Worm (Caenorhabditis elegans) whole organism, L3 larva: ENCODE results near the gene rgr-1.

Experiments
- ZK546.5 ChIP-seq: sonication (generic microtip); optimal IDR thresholded peaks from 2 replicates; lab custom pipeline; 2017; ENCODE audit warnings: missing biosample characterization, missing genetic modification characterization
- ama-1 ChIP-seq: fragments of 150-350 bp; optimal IDR thresholded peaks from 2 replicates; lab custom pipeline; 2018
- ceh-16 ChIP-seq: sonication (generic microtip); optimal IDR thresholded peaks from 2 replicates; lab custom pipeline; 2017; ENCODE audit warnings: missing biosample characterization, missing genetic modification characterization
- ceh-28 ChIP-seq: fragments of 150-350 bp; optimal IDR thresholded peaks from 2 replicates; lab custom pipeline; 2014; ENCODE audit warnings: missing biosample characterization, missing genetic modification reagents, missing genetic modification characterization
- ceh-82 ChIP-seq: fragments of 150-350 bp; optimal IDR thresholded peaks from 2 replicates; lab custom pipeline; 2014; ENCODE audit warnings: missing biosample characterization, missing genetic modification characterization
- ceh-9 ChIP-seq: sonication (generic microtip); optimal IDR thresholded peaks from 2 replicates; lab custom pipeline; 2018; ENCODE audit warnings: missing biosample characterization, missing genetic modification characterization
- daf-12 ChIP-seq: fragments of 150-350 bp; optimal IDR thresholded peaks from 2 replicates; lab custom pipeline; 2014; ENCODE audit warnings: missing biosample characterization, missing genetic modification reagents, missing genetic modification characterization
- egl-27 ChIP-seq: sonication (generic microtip); optimal IDR thresholded peaks from 4 replicates; lab custom pipeline; 2017; ENCODE audit warnings: missing biosample characterization, missing genetic modification reagents, missing genetic modification characterization
- egl-5 ChIP-seq: fragments of 150-350 bp; optimal IDR thresholded peaks from 2 replicates; lab custom pipeline; 2017; ENCODE audit warnings: missing biosample characterization, missing genetic modification reagents, missing genetic modification characterization, inconsistent platforms
- elt-1 ChIP-seq: fragments of 150-350 bp; optimal IDR thresholded peaks from 2 replicates; lab custom pipeline; 2014; ENCODE audit warnings: missing biosample characterization, missing genetic modification characterization
- elt-2 ChIP-seq: sonication (generic microtip); optimal IDR thresholded peaks from 2 replicates; lab custom pipeline; 2016; ENCODE audit warnings: missing genetic modification reagents, mild to moderate bottlenecking, missing genetic modification characterization, missing compliant biosample characterization
- elt-3 ChIP-seq, 3 experiments: fragments of 150-350 bp in 1 of 3; sonication (generic microtip) in 2 of 3; optimal IDR thresholded peaks; 2 replicates in 2 of 3; 4 replicates in 1 of 3; lab custom pipeline; 2014 to 2017; ENCODE audit warnings: missing biosample characterization in 3 of 3, missing genetic modification characterization in 3 of 3
- eor-1 ChIP-seq, 2 experiments: fragments of 150-350 bp; optimal IDR thresholded peaks; 2 replicates each; lab custom pipeline; 2014 to 2018; ENCODE audit warnings: missing biosample characterization in 2 of 2, missing genetic modification characterization in 2 of 2
- fkh-10 ChIP-seq: sonication (generic microtip); optimal IDR thresholded peaks from 2 replicates; lab custom pipeline; 2017; ENCODE audit warnings: missing biosample characterization, missing genetic modification reagents, missing genetic modification characterization
- fos-1 ChIP-seq: fragments of 150-350 bp; optimal IDR thresholded peaks from 2 replicates; lab custom pipeline; 2014; ENCODE audit warnings: missing biosample characterization, missing genetic modification characterization
- jun-1 ChIP-seq: fragments of 150-350 bp; optimal IDR thresholded peaks from 2 replicates; lab custom pipeline; 2014; ENCODE audit warnings: missing biosample characterization, missing genetic modification reagents, missing genetic modification characterization
- lin-39 ChIP-seq: fragments of 150-350 bp; optimal IDR thresholded peaks from 2 replicates; lab custom pipeline; 2018; ENCODE audit warnings: missing biosample characterization, missing genetic modification reagents, missing genetic modification characterization
- lsy-12 ChIP-seq: sonication (generic microtip); optimal IDR thresholded peaks from 2 replicates; lab custom pipeline; 2016; ENCODE audit warnings: mild to moderate bottlenecking, missing genetic modification characterization, missing compliant biosample characterization
- mml-1 ChIP-seq: fragments of 150-350 bp; sonication (generic microtip); optimal IDR thresholded peaks from 3 replicates; lab custom pipeline; 2014; ENCODE audit warnings: missing biosample characterization, missing genetic modification characterization
- nfya-1 ChIP-seq: sonication (generic microtip); optimal IDR thresholded peaks from 2 replicates; lab custom pipeline; 2017; ENCODE audit warnings: missing genetic modification characterization, mild to moderate bottlenecking, missing compliant biosample characterization, antibody characterized with exemption, moderate library complexity; ENCODE audit not compliant: insufficient read depth
- nhr-237 ChIP-seq: fragments of 150-350 bp; optimal IDR thresholded peaks from 2 replicates; lab custom pipeline; 2014; ENCODE audit warnings: missing biosample characterization, missing genetic modification characterization
- nhr-25 ChIP-seq: sonication (generic microtip); optimal IDR thresholded peaks from 2 replicates; lab custom pipeline; 2017; ENCODE audit warnings: missing biosample characterization, missing genetic modification characterization
- nhr-28 ChIP-seq: fragments of 150-350 bp; optimal IDR thresholded peaks from 2 replicates; lab custom pipeline; 2014; ENCODE audit warnings: missing biosample characterization, missing genetic modification characterization
- nhr-67 ChIP-seq: fragments of 150-350 bp; optimal IDR thresholded peaks from 2 replicates; lab custom pipeline; 2014; ENCODE audit warnings: missing biosample characterization, missing genetic modification characterization
- nhr-76 ChIP-seq: fragments of 150-350 bp; sonication (generic microtip); optimal IDR thresholded peaks from 5 replicates; lab custom pipeline; 2014; ENCODE audit warnings: missing biosample characterization, missing genetic modification characterization
- pha-4 ChIP-seq: fragments of 150-350 bp; optimal IDR thresholded peaks from 2 replicates; lab custom pipeline; 2014; ENCODE audit warnings: missing biosample characterization, missing genetic modification reagents, missing genetic modification characterization
- pqm-1 ChIP-seq: fragments of 150-350 bp; optimal IDR thresholded peaks from 2 replicates; lab custom pipeline; 2017; ENCODE audit warnings: missing biosample characterization, missing genetic modification characterization, inconsistent platforms
- sea-2 ChIP-seq: fragments of 150-350 bp; sonication (generic microtip); optimal IDR thresholded peaks from 4 replicates; lab custom pipeline; 2014; ENCODE audit warnings: missing biosample characterization, missing genetic modification reagents, missing genetic modification characterization
- snpc-4 ChIP-seq: fragments of 150-350 bp; optimal IDR thresholded peaks from 2 replicates; lab custom pipeline; 2014; ENCODE audit warnings: missing biosample characterization, missing genetic modification characterization
- tbx-2 ChIP-seq: sonication (generic microtip); optimal IDR thresholded peaks from 2 replicates; lab custom pipeline; 2016; ENCODE audit warnings: mild to moderate bottlenecking, missing genetic modification characterization, missing compliant biosample characterization
- unc-39 ChIP-seq: sonication (generic microtip); optimal IDR thresholded peaks from 4 replicates; lab custom pipeline; 2017; ENCODE audit warnings: missing biosample characterization, missing genetic modification characterization
- zag-1 ChIP-seq: fragments of 150-350 bp; optimal IDR thresholded peaks from 2 replicates; lab custom pipeline; 2014; ENCODE audit warnings: missing biosample characterization, missing genetic modification characterization
- ztf-11 ChIP-seq: fragments of 150-350 bp; optimal IDR thresholded peaks from 2 replicates; lab custom pipeline; 2014; ENCODE audit warnings: missing biosample characterization, missing genetic modification characterization

The rgr-1 gene

DNA sequence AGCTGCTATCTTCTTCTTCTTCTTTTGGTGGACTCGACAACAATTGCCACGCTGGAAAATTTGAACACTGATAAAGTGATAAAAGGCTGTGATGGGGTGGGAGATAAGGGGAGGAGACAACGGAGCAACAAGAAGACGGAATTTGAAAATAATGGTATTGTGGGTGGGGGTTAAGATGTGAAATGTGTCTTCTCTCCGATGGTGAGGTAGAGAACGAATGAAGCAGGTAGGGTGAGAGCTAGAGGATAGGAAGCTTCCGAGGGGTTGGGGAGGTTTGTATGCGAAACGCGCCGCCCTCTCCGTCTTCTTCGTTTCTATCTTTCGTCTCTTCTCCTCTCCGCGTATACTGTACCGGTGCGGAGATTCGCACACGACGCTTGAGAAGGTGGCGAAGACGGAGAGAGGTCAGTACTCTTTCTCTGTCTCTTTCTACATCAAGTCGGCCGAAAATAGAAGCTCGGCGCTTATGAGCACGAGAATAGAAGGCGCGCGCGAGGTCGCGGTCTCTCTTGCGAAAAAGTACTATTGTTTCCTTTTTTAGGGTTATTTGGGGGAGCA is 38.0 kb upstream of the rgr-1 start, which contains the start of gene chtb-1:
TSS of gene chtb-1 (minus strand) at position 51 of the 558 bp plus-strand sequence.
- TF ChIP-seq nfya-1 (no peak), ceh-28 (tag; lab: Kevin White, UChicago) (no peak), egl-5 (tag; lab: Kevin White, UChicago) (no peak), elt-1 (tag; lab: Kevin White, UChicago) (no peak), unc-39 (tag; lab: Kevin White, UChicago) (no peak), fos-1 (tag; lab: Kevin White, UChicago) (no peak), eor-1 (tag; optimal IDR thresholded peaks at IDR 0.05; lab: Kevin White, UChicago) (no peak), nhr-237 (tag; lab: Kevin White, UChicago) (no peak)

DNA sequence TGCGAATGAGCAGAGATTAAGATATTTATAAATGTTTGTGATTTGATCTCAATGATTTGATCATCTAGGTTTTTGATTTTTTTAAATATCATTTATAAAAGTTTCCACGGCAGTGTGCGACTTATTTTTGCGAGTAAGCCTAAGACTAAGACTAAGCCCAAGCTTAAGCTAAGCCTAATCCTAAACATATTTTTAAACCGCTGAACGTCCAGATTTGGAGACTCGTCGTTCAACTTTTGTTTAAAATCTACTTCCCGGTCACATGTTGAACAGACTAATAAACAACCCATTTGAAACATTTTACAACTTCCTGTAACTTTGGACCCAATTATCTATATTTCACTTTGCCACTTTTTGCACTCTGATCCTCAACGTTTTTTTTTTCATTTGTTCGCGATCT is 34.5 kb upstream of the rgr-1 start, which contains the start of gene K04H4.5:
TSS of gene K04H4.5 (plus strand) at position 301 of the 400 bp plus-strand sequence.
- TF ChIP-seq jun-1 (tag; lab: Kevin White, UChicago) (no peak), nhr-67 (no peak), pha-4 (tag; lab: Kevin White, UChicago) (no peak), lsy-12 (tag; lab: Kevin White, UChicago) (no peak), sea-2 (GFP tag; lab: Kevin White, UChicago) (no peak), snpc-4 (tag; lab: Kevin White, UChicago) (no peak), fos-1 (tag; lab: Kevin White, UChicago) (no peak), tbx-2 (no peak), ZK546.5 (tag; lab: Kevin White, UChicago) (no peak), mml-1 (no peak), ceh-82 (tag; lab: Kevin White, UChicago) (no peak), pqm-1 (tag; lab: Kevin White, UChicago) (no peak), ceh-9 (tag; lab: Kevin White, UChicago) (no peak), egl-5 (tag; lab: Kevin White, UChicago) (no peak)

DNA sequence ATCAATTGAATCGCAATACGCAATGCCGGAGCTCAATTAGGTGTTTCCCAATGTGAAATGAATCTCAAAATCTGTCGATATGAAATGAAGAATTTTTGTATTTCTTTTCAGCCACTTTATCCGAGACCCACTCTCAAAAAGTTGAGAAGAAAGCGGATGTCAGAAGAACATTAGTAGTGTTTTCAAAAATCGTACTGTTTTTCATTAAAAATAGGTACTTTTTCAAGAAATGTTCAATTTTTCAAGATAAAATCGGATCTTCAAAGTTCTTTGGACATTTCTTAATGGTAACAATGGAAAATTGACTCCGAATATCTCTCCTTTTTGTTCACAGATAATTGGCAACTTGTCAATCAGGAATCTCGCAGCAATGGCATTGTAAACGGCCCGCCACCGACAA is 32.3 kb upstream of the rgr-1 start, which contains the start of gene flp-25:
TSS of gene flp-25 (plus strand) at position 301 of the 400 bp plus-strand sequence.
- TF ChIP-seq ztf-11 (no peak), ceh-16 (tag; lab: Kevin White, UChicago) (no peak), nhr-28 (tag; lab: Kevin White, UChicago) (no peak)

ce11 chrIII:9366376-9366775 is 27.2 kb upstream of the rgr-1 start:
- TF ChIP-seq elt-2 (tag; lab: Kevin White, UChicago) (peak; percentile 38), pqm-1 (tag; lab: Kevin White, UChicago) (peak; percentile 12), elt-3 (tag; optimal IDR thresholded peaks at IDR 0.05; lab: Kevin White, UChicago) (no peak)
- TF ChIP-seq, all 47 proteins: peak for 2

- TF ChIP-seq daf-12 (no peak), egl-5 (tag; lab: Kevin White, UChicago) (no peak), elt-2 (tag; lab: Kevin White, UChicago) (no peak), nhr-25 (tag; lab: Kevin White, UChicago) (no peak), lin-39 (tag; lab: Kevin White, UChicago) (no peak), fkh-10 (GFP tag; lab: Kevin White, UChicago) (no peak), tbx-2 (no peak), zag-1 (tag; lab: Kevin White, UChicago) (no peak), unc-39 (tag; lab: Kevin White, UChicago) (no peak), fos-1 (tag; lab: Kevin White, UChicago) (no peak), nhr-76 (tag; lab: Kevin White, UChicago) (no peak), lsy-12 (tag; lab: Kevin White, UChicago) (no peak), ceh-82 (tag; lab: Kevin White, UChicago) (no peak), ceh-9 (tag; lab: Kevin White, UChicago) (no peak), sea-2 (GFP tag; lab: Kevin White, UChicago) (no peak), mml-1 (no peak), egl-27 (tag; lab: Kevin White, UChicago) (no peak), ama-1 (lab: Kevin White, UChicago) (no peak), pha-4 (tag; lab: Kevin White, UChicago) (no peak)
Measured at ce11 chrIII:9366971-9367370, 26.6 kb upstream of the rgr-1 start, which contains the start of gene crn-6. Gene crn-6, plus strand, starts transcription at chrIII:9367271.
